Worm (Caenorhabditis elegans): Measurements from ENCODE around the gene clec-35.

The clec-35 gene

ce11 chrV:16816707-16817106 is 37.1 kb downstream of the clec-35 start:
- no peak for TF ChIP-seq ref-2 (tag; optimal IDR thresholded peaks at IDR 0.05)
- TF ChIP-seq lin-11 (tag; optimal IDR thresholded peaks at IDR 0.05): no peak
- no peak for TF ChIP-seq tbx-2 (tag; optimal IDR thresholded peaks at IDR 0.05)
- TF ChIP-seq lim-6 (tag; optimal IDR thresholded peaks at IDR 0.05): no peak
- TF ChIP-seq ceh-48 (tag; optimal IDR thresholded peaks at IDR 0.05): no peak
- no peak for TF ChIP-seq tbx-7 (tag; optimal IDR thresholded peaks at IDR 0.05)
- peak; percentile 6 for TF ChIP-seq hlh-30 (tag; optimal IDR thresholded peaks at IDR 0.05; ENCODE audit: insufficient read depth)
- peak; percentile 88 for TF ChIP-seq elt-2 (tag; optimal IDR thresholded peaks at IDR 0.05)

ce11 chrV:16815261-16815660 is 38.6 kb downstream of the clec-35 start, which contains the start of gene T20B3.1:
Gene T20B3.1, plus strand, starts transcription at chrV:16815561.
- TF ChIP-seq lim-6 (tag; optimal IDR thresholded peaks at IDR 0.05) (no peak), elt-4 (tag; optimal IDR thresholded peaks at IDR 0.05) (no peak), ahr-1 (tag; optimal IDR thresholded peaks at IDR 0.05) (no peak), hlh-30 (tag; optimal IDR thresholded peaks at IDR 0.05; ENCODE audit: insufficient read depth) (no peak)

- no peak for TF ChIP-seq ceh-48 (tag; optimal IDR thresholded peaks at IDR 0.05)
- TF ChIP-seq elt-2 (tag; optimal IDR thresholded peaks at IDR 0.05): peak; percentile 35
- no peak for TF ChIP-seq tbx-2 (tag; optimal IDR thresholded peaks at IDR 0.05)
Observed at ce11 chrV:16814541-16815207, 39.2 kb downstream of the clec-35 start.

- TF ChIP-seq fax-1 (tag; optimal IDR thresholded peaks at IDR 0.05) (no peak), tbx-2 (tag; optimal IDR thresholded peaks at IDR 0.05) (no peak), pat-9 (tag; optimal IDR thresholded peaks at IDR 0.05) (no peak), nfya-1 (tag; optimal IDR thresholded peaks at IDR 0.05) (peak; percentile 95), dve-1 (tag; optimal IDR thresholded peaks at IDR 0.05) (no peak), eyg-1 (tag; optimal IDR thresholded peaks at IDR 0.05) (no peak)
Observed at ce11 chrV:16812371-16812770, 41.5 kb downstream of the clec-35 start.

ce11 chrV:16811841-16812240 is 42.0 kb downstream of the clec-35 start:
- TF ChIP-seq lin-11 (tag; optimal IDR thresholded peaks at IDR 0.05) (no peak), nfya-1 (tag; optimal IDR thresholded peaks at IDR 0.05) (peak; percentile 83)

- no peak for TF ChIP-seq elt-4 (tag; optimal IDR thresholded peaks at IDR 0.05)
- TF ChIP-seq ceh-31 (tag; optimal IDR thresholded peaks at IDR 0.05): no peak
- peak; percentile 94 for TF ChIP-seq nfya-1 (tag; optimal IDR thresholded peaks at IDR 0.05)
- no peak for TF ChIP-seq rnt-1 (tag; optimal IDR thresholded peaks at IDR 0.05)
- TF ChIP-seq ref-2 (tag; optimal IDR thresholded peaks at IDR 0.05): no peak
Observed at ce11 chrV:16808168-16808567, 45.7 kb downstream of the clec-35 start.

- TF ChIP-seq ceh-34 (tag; optimal IDR thresholded peaks at IDR 0.05) (no peak), nhr-11 (tag; optimal IDR thresholded peaks at IDR 0.05) (no peak), zip-5 (tag; optimal IDR thresholded peaks at IDR 0.05) (no peak), nfya-1 (tag; optimal IDR thresholded peaks at IDR 0.05) (peak; percentile 60)
Observed at ce11 chrV:16804795-16805194, 49.1 kb downstream of the clec-35 start.

ce11 chrV:16802572-16802971 is 51.3 kb downstream of the clec-35 start, which contains the start of gene cand-1:
Gene cand-1, plus strand, starts transcription at chrV:16802872.
- TF ChIP-seq syd-9 (tag; optimal IDR thresholded peaks at IDR 0.05) (no peak), dmd-4 (tag; optimal IDR thresholded peaks at IDR 0.05; ENCODE audit: borderline replicate concordance) (no peak), fkh-10 (GFP tag; optimal IDR thresholded peaks at IDR 0.05) (no peak)
